Worm (Caenorhabditis elegans) whole organism, young adult: ENCODE measurements around the gene Y22D7AL.4.

Experiments
- B0035.1 ChIP-seq: sonication (generic microtip); optimal IDR thresholded peaks from 2 replicates; lab custom pipeline; 2016; ENCODE audit warnings: missing genetic modification characterization, mild to moderate bottlenecking, missing compliant biosample characterization, missing genotype, missing genetic modification reagents
- F22D6.2 ChIP-seq: sonication (generic microtip); optimal IDR thresholded peaks from 2 replicates; lab custom pipeline; 2016; ENCODE audit warnings: mild to moderate bottlenecking, missing genetic modification characterization, missing compliant biosample characterization
- F33H1.4 ChIP-seq: fragments of 200-800 bp; sonication (Bioruptor generic); IDR thresholded peaks from 2 replicates; pipeline ENCODE4 v1.3.6; 2022; ENCODE audit warnings: missing genetic modification reagents, missing genetic modification characterization, missing compliant biosample characterization
- F52B5.7 ChIP-seq: sonication (generic microtip); optimal IDR thresholded peaks from 2 replicates; lab custom pipeline; 2016; ENCODE audit warnings: mild to moderate bottlenecking, missing genetic modification characterization, missing compliant biosample characterization
- F55B11.4 ChIP-seq: sonication (generic microtip); optimal IDR thresholded peaks from 2 replicates; lab custom pipeline; 2016; ENCODE audit warnings: missing compliant biosample characterization, missing genetic modification characterization, borderline replicate concordance; ENCODE audit not compliant: insufficient read depth
- T07F8.4 ChIP-seq: sonication (generic microtip); optimal IDR thresholded peaks from 2 replicates; lab custom pipeline; 2016; ENCODE audit warnings: mild to moderate bottlenecking, missing genetic modification characterization, moderate library complexity, missing compliant biosample characterization
- Y53F4B.3 ChIP-seq: fragments of 200-800 bp; sonication (Bioruptor generic); IDR thresholded peaks from 2 replicates; pipeline ENCODE4 v1.3.6; 2022; ENCODE audit warnings: missing genetic modification reagents, missing genetic modification characterization, missing compliant biosample characterization
- Y53G8AR.9 ChIP-seq: fragments of 200-800 bp; sonication (Bioruptor generic); conservative IDR thresholded peaks from 2 replicates; pipeline ENCODE4 v1.3.6; 2022; ENCODE audit warnings: missing genetic modification reagents, missing genetic modification characterization, missing compliant biosample characterization
- attf-5 ChIP-seq: fragments of 200-800 bp; sonication (Bioruptor generic); optimal IDR thresholded peaks from 2 replicates; lab custom pipeline; 2018; ENCODE audit warnings: mild to moderate bottlenecking, missing genetic modification characterization, missing compliant biosample characterization
- bed-2 ChIP-seq: fragments of 200-800 bp; sonication (Bioruptor generic); IDR thresholded peaks from 2 replicates; pipeline ENCODE4 v1.3.6; 2022; ENCODE audit warnings: missing genetic modification reagents, missing genetic modification characterization, missing compliant biosample characterization
- ccch-3 ChIP-seq: fragments of 200-800 bp; sonication (Bioruptor generic); optimal IDR thresholded peaks from 2 replicates; lab custom pipeline; 2018; ENCODE audit warnings: mild to moderate bottlenecking, missing genetic modification characterization, missing compliant biosample characterization
- cebp-2 ChIP-seq: fragments of 200-800 bp; sonication (Bioruptor generic); IDR thresholded peaks from 2 replicates; pipeline ENCODE4 v1.3.6; 2022; ENCODE audit warnings: missing genetic modification characterization, missing compliant biosample characterization
- ceh-40 ChIP-seq: fragments of 200-800 bp; sonication (Bioruptor generic); IDR thresholded peaks from 2 replicates; pipeline ENCODE4 v1.3.6; 2022; ENCODE audit warnings: missing genetic modification characterization, missing compliant biosample characterization
- ceh-79 ChIP-seq: sonication (generic microtip); optimal IDR thresholded peaks from 2 replicates; lab custom pipeline; 2017; ENCODE audit warnings: mild to moderate bottlenecking, missing genetic modification characterization, missing compliant biosample characterization
- chd-7 ChIP-seq: sonication (generic microtip); optimal IDR thresholded peaks from 2 replicates; lab custom pipeline; 2016; ENCODE audit warnings: mild to moderate bottlenecking, missing genetic modification characterization, moderate library complexity, missing compliant biosample characterization
- die-1 ChIP-seq: sonication (generic microtip); optimal IDR thresholded peaks from 2 replicates; lab custom pipeline; 2016; ENCODE audit warnings: missing genotype, mild to moderate bottlenecking, missing genetic modification characterization, missing compliant biosample characterization
- dpff-1 ChIP-seq: sonication (generic microtip); optimal IDR thresholded peaks from 2 replicates; lab custom pipeline; 2017; ENCODE audit warnings: mild to moderate bottlenecking, missing genetic modification characterization, missing compliant biosample characterization
- dpl-1 ChIP-seq: fragments of 150-350 bp; optimal IDR thresholded peaks from 2 replicates; lab custom pipeline; 2014; ENCODE audit warnings: missing biosample characterization, missing genetic modification reagents, missing genetic modification characterization
- egl-18 ChIP-seq: fragments of 200-800 bp; sonication (Bioruptor generic); IDR thresholded peaks from 2 replicates; pipeline ENCODE4 v1.3.6; 2022; ENCODE audit warnings: missing genetic modification reagents, missing genetic modification characterization, missing compliant biosample characterization
- ekl-4 ChIP-seq: fragments of 200-800 bp; sonication (Bioruptor generic); IDR thresholded peaks from 2 replicates; pipeline ENCODE4 v1.3.6; 2022; ENCODE audit warnings: missing genetic modification reagents, missing genetic modification characterization, missing compliant biosample characterization
- ets-4 ChIP-seq: fragments of 200-800 bp; sonication (Bioruptor generic); optimal IDR thresholded peaks from 2 replicates; lab custom pipeline; 2018; ENCODE audit warnings: mild to moderate bottlenecking, missing genetic modification characterization, missing compliant biosample characterization
- fkh-3 ChIP-seq: sonication (generic microtip); optimal IDR thresholded peaks from 2 replicates; lab custom pipeline; 2016; ENCODE audit warnings: mild to moderate bottlenecking, missing genetic modification characterization, missing compliant biosample characterization
- hlh-26 ChIP-seq: fragments of 200-800 bp; sonication (Bioruptor generic); conservative IDR thresholded peaks from 2 replicates; pipeline ENCODE4 v1.3.6; 2022; ENCODE audit warnings: missing genetic modification reagents, missing genetic modification characterization, missing compliant biosample characterization
- hmg-20 ChIP-seq: fragments of 200-800 bp; sonication (Bioruptor generic); IDR thresholded peaks from 2 replicates; pipeline ENCODE4 v1.3.6; 2022; ENCODE audit warnings: missing genetic modification reagents, missing genetic modification characterization, missing compliant biosample characterization
- hrde-1 ChIP-seq: sonication (generic microtip); optimal IDR thresholded peaks from 2 replicates; lab custom pipeline; 2016; ENCODE audit warnings: missing genetic modification characterization, mild to moderate bottlenecking, missing compliant biosample characterization, moderate library complexity, missing genotype, missing genetic modification reagents, borderline replicate concordance
- hsf-1 ChIP-seq: fragments of 200-800 bp; sonication (Bioruptor generic); IDR thresholded peaks from 2 replicates; pipeline ENCODE4 v1.3.6; 2022; ENCODE audit warnings: missing genetic modification reagents, missing genetic modification characterization, missing compliant biosample characterization
- lin-54 ChIP-seq: fragments of 200-800 bp; sonication (Bioruptor generic); optimal IDR thresholded peaks from 2 replicates; lab custom pipeline; 2018; ENCODE audit warnings: mild to moderate bottlenecking, missing genetic modification characterization, missing compliant biosample characterization
- lsl-1 ChIP-seq: fragments of 200-800 bp; sonication (Bioruptor generic); optimal IDR thresholded peaks from 2 replicates; lab custom pipeline; 2018; ENCODE audit warnings: mild to moderate bottlenecking, missing genetic modification characterization, moderate library complexity, missing compliant biosample characterization
- lsy-27 ChIP-seq: sonication (generic microtip); optimal IDR thresholded peaks from 2 replicates; lab custom pipeline; 2017; ENCODE audit warnings: missing genetic modification characterization, mild to moderate bottlenecking, missing compliant biosample characterization, antibody characterized with exemption, missing genotype, borderline replicate concordance; ENCODE audit not compliant: insufficient read depth
- madf-3 ChIP-seq: fragments of 200-800 bp; sonication (Bioruptor generic); IDR thresholded peaks from 2 replicates; pipeline ENCODE4 v1.3.6; 2022; ENCODE audit warnings: missing genetic modification reagents, missing genetic modification characterization, missing compliant biosample characterization
- mes-4 ChIP-seq: sonication (generic microtip); optimal IDR thresholded peaks from 2 replicates; lab custom pipeline; 2016; ENCODE audit warnings: missing genotype, missing genetic modification characterization, missing compliant biosample characterization
- nfya-2 ChIP-seq: fragments of 200-800 bp; sonication (Bioruptor generic); IDR thresholded peaks from 2 replicates; pipeline ENCODE4 v1.3.6; 2022; ENCODE audit warnings: missing genetic modification reagents, missing genetic modification characterization, missing compliant biosample characterization
- nfyb-1 ChIP-seq: fragments of 200-800 bp; sonication (Bioruptor generic); IDR thresholded peaks from 2 replicates; pipeline ENCODE4 v1.3.6; 2022; ENCODE audit warnings: missing genetic modification reagents, missing genetic modification characterization, missing compliant biosample characterization
- nhr-120 ChIP-seq: fragments of 200-800 bp; sonication (Bioruptor generic); IDR thresholded peaks from 2 replicates; pipeline ENCODE4 v1.3.6; 2022; ENCODE audit warnings: missing genetic modification characterization, missing compliant biosample characterization
- nhr-27 ChIP-seq: fragments of 200-800 bp; sonication (Bioruptor generic); optimal IDR thresholded peaks from 2 replicates; lab custom pipeline; 2018; ENCODE audit warnings: mild to moderate bottlenecking, missing genetic modification characterization, moderate library complexity, missing compliant biosample characterization
- pbrm-1 ChIP-seq: fragments of 200-800 bp; sonication (Bioruptor generic); IDR thresholded peaks from 2 replicates; pipeline ENCODE4 v1.3.6; 2022; ENCODE audit warnings: missing genetic modification reagents, missing genetic modification characterization, missing compliant biosample characterization
- rec-8 ChIP-seq, 2 experiments: sonication (generic microtip); optimal IDR thresholded peaks; 2 replicates each; lab custom pipeline; 2016; ENCODE audit warnings: mild to moderate bottlenecking in 2 of 2, missing genetic modification characterization in 2 of 2, missing genetic modification reagents in 2 of 2, missing genotype in 2 of 2, missing biosample characterization in 1 of 2, missing compliant biosample characterization in 1 of 2, moderate library complexity in 1 of 2
- sea-2 ChIP-seq: fragments of 200-800 bp; sonication (Bioruptor generic); IDR thresholded peaks from 2 replicates; pipeline ENCODE4 v1.3.6; 2022; ENCODE audit warnings: missing genetic modification characterization, missing compliant biosample characterization
- snpc-1.1 ChIP-seq: sonication (generic microtip); optimal IDR thresholded peaks from 2 replicates; lab custom pipeline; 2017; ENCODE audit warnings: missing genetic modification characterization, mild to moderate bottlenecking, missing compliant biosample characterization, antibody characterized with exemption, moderate library complexity, missing genotype, missing genetic modification reagents; ENCODE audit not compliant: insufficient read depth
- snpc-1.3 ChIP-seq: sonication (generic microtip); optimal IDR thresholded peaks from 2 replicates; lab custom pipeline; 2017; ENCODE audit warnings: missing genetic modification characterization, mild to moderate bottlenecking, missing compliant biosample characterization, antibody characterized with exemption, moderate library complexity, missing genotype, missing genetic modification reagents; ENCODE audit not compliant: insufficient read depth
- snpc-4 ChIP-seq, 5 experiments: fragments of 150-350 bp in 1 of 5; sonication (generic microtip) in 4 of 5; optimal IDR thresholded peaks; 2 replicates each; lab custom pipeline; 2014 to 2018; ENCODE audit warnings: missing genetic modification characterization in 5 of 5, missing biosample characterization in 3 of 5, antibody characterized with exemption in 2 of 5, mild to moderate bottlenecking in 2 of 5, missing compliant biosample characterization in 2 of 5, missing genotype in 2 of 5, moderate library complexity in 2 of 5, missing genetic modification reagents in 1 of 5
- sptf-2 ChIP-seq: fragments of 200-800 bp; sonication (Bioruptor generic); optimal IDR thresholded peaks from 2 replicates; lab custom pipeline; 2018; ENCODE audit warnings: mild to moderate bottlenecking, missing genetic modification characterization, missing compliant biosample characterization
- tbp1 ChIP-seq: fragments of 200-800 bp; sonication (Bioruptor generic); optimal IDR thresholded peaks from 2 replicates; lab custom pipeline; 2018; ENCODE audit warnings: mild to moderate bottlenecking, missing genetic modification characterization, missing compliant biosample characterization
- tbx-9 ChIP-seq: sonication (generic microtip); optimal IDR thresholded peaks from 2 replicates; lab custom pipeline; 2016; ENCODE audit warnings: borderline replicate concordance, missing genetic modification characterization, inconsistent platforms, missing compliant biosample characterization
- tlf-1 ChIP-seq: fragments of 200-800 bp; sonication (Bioruptor generic); optimal IDR thresholded peaks from 2 replicates; lab custom pipeline; 2018; ENCODE audit warnings: mild to moderate bottlenecking, missing genetic modification characterization, missing compliant biosample characterization
- xnd-1 ChIP-seq: sonication (generic microtip); optimal IDR thresholded peaks from 2 replicates; lab custom pipeline; 2016; ENCODE audit warnings: missing genotype, missing genetic modification reagents, missing genetic modification characterization, missing compliant biosample characterization
- ztf-22 ChIP-seq: fragments of 200-800 bp; sonication (Bioruptor generic); optimal IDR thresholded peaks from 2 replicates; lab custom pipeline; 2018; ENCODE audit warnings: mild to moderate bottlenecking, missing genetic modification characterization, moderate library complexity, missing compliant biosample characterization
- ztf-28 ChIP-seq: fragments of 200-800 bp; sonication (Bioruptor generic); IDR thresholded peaks from 2 replicates; pipeline ENCODE4 v1.3.6; 2022; ENCODE audit warnings: missing genetic modification reagents, missing genetic modification characterization, missing compliant biosample characterization

The Y22D7AL.4 gene

DNA sequence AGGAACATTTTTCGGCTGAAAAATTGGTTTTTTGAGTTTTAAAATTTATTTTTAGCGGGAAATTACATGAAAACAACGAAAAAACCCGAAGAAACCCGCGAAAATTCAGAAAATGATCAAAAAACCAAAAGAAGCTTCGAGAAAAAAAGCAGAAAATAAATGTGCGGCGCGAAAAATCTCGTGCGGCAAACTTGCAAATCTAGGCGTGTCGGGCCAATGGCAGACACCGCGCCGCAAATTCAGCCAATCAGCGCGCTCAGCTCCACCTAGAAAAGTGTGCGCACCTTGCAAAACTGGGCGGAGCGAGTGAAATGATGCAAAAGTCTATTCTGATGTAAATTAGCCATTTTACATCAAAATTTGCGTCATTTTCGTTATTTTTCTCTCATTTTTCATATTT, 7.5 kb upstream of the Y22D7AL.4 start, which contains the start of gene Y22D7AL.10 (continued):
- no peak for TF ChIP-seq F55B11.4 (tag; lab: Kevin White, UChicago)
- peak; percentile 80 for TF ChIP-seq tbp1
- peak; percentile 92 for TF ChIP-seq lsl-1 (GFP tag; lab: Kevin White, UChicago)
- peak; percentile 99 for TF ChIP-seq pbrm-1 (GFP tag; lab: Robert Waterston, UW)
- TF ChIP-seq snpc-4 (GFP tag; optimal IDR thresholded peaks at IDR 0.05; lab: Kevin White, UChicago) = peak; percentile 73
- TF ChIP-seq snpc-4 (tag; optimal IDR thresholded peaks at IDR 0.05; lab: Kevin White, UChicago) = peak in 3 of 4 experiments; percentile 60 to 90 (median 77)
- TF ChIP-seq hlh-26 (GFP tag; lab: Robert Waterston, UW) = no peak
- TF ChIP-seq chd-7 = peak; percentile 98
- peak; percentile 68 for TF ChIP-seq ets-4 (GFP tag; lab: Kevin White, UChicago)
- peak; percentile 95 for TF ChIP-seq bed-2 (GFP tag; lab: Robert Waterston, UW)
- TF ChIP-seq lsy-27 (tag; lab: Kevin White, UChicago) = peak; percentile 48
- peak; percentile 95 for TF ChIP-seq ceh-79 (tag; lab: Kevin White, UChicago)
- TF ChIP-seq egl-18 = peak; percentile 90
- TF ChIP-seq F22D6.2 = peak; percentile 87
- peak; percentile 93 for TF ChIP-seq xnd-1 (tag; lab: Kevin White, UChicago)
- peak; percentile 66 for TF ChIP-seq snpc-1.1
- peak; percentile 68 for TF ChIP-seq sptf-2
- peak; percentile 85 for TF ChIP-seq dpff-1 (tag; lab: Kevin White, UChicago)
- peak; percentile 24 for TF ChIP-seq ccch-3
- TF ChIP-seq nfya-2 (GFP tag; lab: Robert Waterston, UW) = peak; percentile 100
- TF ChIP-seq ceh-40 (GFP tag; lab: Robert Waterston, UW) = 0 out of 2 replicates have a peak, but pooled peaks have one; percentile 44
- TF ChIP-seq fkh-3 (tag; lab: Kevin White, UChicago) = peak; percentile 69
- peak; percentile 64 for TF ChIP-seq tbx-9 (tag; lab: Kevin White, UChicago)
- peak; percentile 93 for TF ChIP-seq ztf-28 (GFP tag; lab: Robert Waterston, UW)
- peak; percentile 96 for TF ChIP-seq madf-3 (GFP tag; lab: Robert Waterston, UW)
- TF ChIP-seq tlf-1 (GFP tag; lab: Kevin White, UChicago) = peak; percentile 100
- peak; percentile 99 for TF ChIP-seq ekl-4 (GFP tag; lab: Robert Waterston, UW)
- peak; percentile 90 for TF ChIP-seq nhr-27 (tag; lab: Kevin White, UChicago)
- peak; percentile 72 for TF ChIP-seq T07F8.4 (tag; lab: Kevin White, UChicago)
- peak; percentile 92 for TF ChIP-seq dpl-1 (GFP tag; lab: Kevin White, UChicago)

DNA sequence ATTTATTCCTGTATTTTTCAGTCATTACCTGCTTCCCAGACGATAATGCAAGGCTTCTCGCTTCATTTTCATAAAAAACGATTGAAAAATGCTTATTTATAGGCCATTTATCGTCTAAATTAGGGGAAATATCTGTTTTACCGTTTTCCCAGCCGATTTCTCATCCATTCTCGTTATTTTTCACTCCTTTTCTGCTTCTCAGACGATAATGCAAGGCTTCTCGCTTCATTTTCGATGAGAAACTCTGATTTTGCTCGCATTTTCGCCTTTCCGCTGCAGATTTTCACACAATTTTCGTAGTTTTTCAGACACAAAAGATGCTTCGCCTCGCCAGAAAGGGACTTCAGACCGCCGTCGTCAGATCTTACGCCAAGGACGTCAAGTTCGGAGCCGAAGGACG, 7.0 kb upstream of the Y22D7AL.4 start, which contains the start of gene hsp-60:
hsp-60 (plus strand) TSS at position 301 of the 400 bp plus-strand sequence.
- no peak for TF ChIP-seq lin-54 (GFP tag; lab: Kevin White, UChicago)
- no peak for TF ChIP-seq nfyb-1 (GFP tag; lab: Robert Waterston, UW)
- no peak for TF ChIP-seq F33H1.4 (GFP tag; lab: Robert Waterston, UW)
- TF ChIP-seq Y53G8AR.9 (GFP tag; lab: Robert Waterston, UW) = no peak
- TF ChIP-seq rec-8 (tag; optimal IDR thresholded peaks at IDR 0.05; lab: Kevin White, UChicago) = no peak
- no peak for TF ChIP-seq nhr-120
- no peak for TF ChIP-seq cebp-2 (GFP tag; lab: Robert Waterston, UW)
- TF ChIP-seq sea-2 = no peak
- no peak for TF ChIP-seq hmg-20 (GFP tag; lab: Robert Waterston, UW)
- no peak for TF ChIP-seq hsf-1 (GFP tag; lab: Robert Waterston, UW)
- no peak for TF ChIP-seq F52B5.7
- no peak for TF ChIP-seq snpc-1.3 (tag; lab: Kevin White, UChicago)
- no peak for TF ChIP-seq ccch-3
- no peak for TF ChIP-seq B0035.1 (tag; lab: Kevin White, UChicago)
- no peak for TF ChIP-seq Y53F4B.3 (GFP tag; lab: Robert Waterston, UW)
- no peak for TF ChIP-seq die-1
- no peak for TF ChIP-seq ztf-22 (GFP tag; lab: Kevin White, UChicago)
- TF ChIP-seq hrde-1 (tag; lab: Kevin White, UChicago) = no peak
- no peak for TF ChIP-seq attf-5 (GFP tag; lab: Kevin White, UChicago)
- no peak for TF ChIP-seq mes-4
